Worm (Caenorhabditis elegans): ENCODE data around the gene sdz-35.
"Not testable (repeated sequence)": the region's sequence is repeated elsewhere in the genome, so short reads cannot be mapped to it uniquely, and the experiment has no call there.

- TF ChIP-seq tbx-37 (GFP tag; conservative IDR thresholded peaks at IDR 0.05); hnd-1 (tag; optimal IDR thresholded peaks at IDR 0.05); tbx-11 (GFP tag; IDR thresholded peaks at IDR 0.05); sea-1 (GFP tag; conservative IDR thresholded peaks at IDR 0.05); ama-1 (optimal IDR thresholded peaks at IDR 0.05); pes-1 (GFP tag; IDR thresholded peaks at IDR 0.05); F13C5.2 (tag; optimal IDR thresholded peaks at IDR 0.05); tra-4 (tag; optimal IDR thresholded peaks at IDR 0.05); aly-1 (tag; optimal IDR thresholded peaks at IDR 0.05); ceh-13 (GFP tag; optimal IDR thresholded peaks at IDR 0.05): not testable (repeated sequence)
These were observed 19.5 kb downstream of the sdz-35 start, which contains the start of gene Y27F2A.11 for ce11 chrII:3189038-3189437.
